Fruit fly (Drosophila melanogaster): ENCODE data around the gene Tk.

Gene Tk

dm6 chr3R:11962739-11963214 is 42.5 kb downstream of the Tk start, which contains the start of the genes CG3281 and aurA (continued):
- TF ChIP-seq rib (GFP tag; IDR thresholded peaks at IDR 0.05) (no peak), jigr1 (GFP tag; IDR thresholded peaks at IDR 0.05) (no peak), Max (GFP tag; optimal IDR thresholded peaks at IDR 0.05) (peak; percentile 69), CG17829 (tag; optimal IDR thresholded peaks at IDR 0.05) (peak; percentile 76), Ada2b (GFP tag; IDR thresholded peaks at IDR 0.05) (no peak; the same call in 1 of the 2 replicates), dmrt11E (tag; optimal IDR thresholded peaks at IDR 0.05) (peak; percentile 66), CG13775 (GFP tag; optimal IDR thresholded peaks at IDR 0.05) (peak; percentile 77), Hr51 (GFP tag; optimal IDR thresholded peaks at IDR 0.05) (peak; percentile 62 to 76), Gsc (GFP tag; IDR thresholded peaks at IDR 0.05) (no peak), CG30431 (GFP tag; optimal IDR thresholded peaks at IDR 0.05) (no peak), Chrac-16 (GFP tag; optimal IDR thresholded peaks at IDR 0.05) (peak; percentile 83), Hr78 (GFP tag; optimal IDR thresholded peaks at IDR 0.05) (no peak), sisA (GFP tag; IDR thresholded peaks at IDR 0.05) (peak; percentile 73), Eip74EF (GFP tag; optimal IDR thresholded peaks at IDR 0.05) (no peak), HLH4C (GFP tag; IDR thresholded peaks at IDR 0.05; ENCODE audit: partially characterized antibody) (peak; percentile 93), ap (GFP tag; IDR thresholded peaks at IDR 0.05) (no peak), Six4 (GFP tag; optimal IDR thresholded peaks at IDR 0.05) (peak; percentile 59), seq (GFP tag; IDR thresholded peaks at IDR 0.05) (no peak), oc (tag; optimal IDR thresholded peaks at IDR 0.05) (no peak), vvl (GFP tag; IDR thresholded peaks at IDR 0.05) (peak; percentile 61), CG1792 (GFP tag; optimal IDR thresholded peaks at IDR 0.05) (peak; percentile 66), twi (tag; optimal IDR thresholded peaks at IDR 0.05) (peak; percentile 75), Side (GFP tag; optimal IDR thresholded peaks at IDR 0.05) (peak; percentile 72), onecut (GFP tag; IDR thresholded peaks at IDR 0.05) (no peak), CG17361 (GFP tag; IDR thresholded peaks at IDR 0.05) (peak; percentile 87), CG33213 (GFP tag; optimal IDR thresholded peaks at IDR 0.05) (peak; percentile 70), CG14441 (GFP tag; IDR thresholded peaks at IDR 0.05) (no peak; the same call in 1 of the 2 replicates), dm (GFP tag; optimal IDR thresholded peaks at IDR 0.05) (peak; percentile 49), CG17568 (GFP tag; optimal IDR thresholded peaks at IDR 0.05) (no peak), CG2116 (GFP tag; optimal IDR thresholded peaks at IDR 0.05) (peak; percentile 79), CG12155 (GFP tag; optimal IDR thresholded peaks at IDR 0.05) (peak; percentile 76), CG9609 (GFP tag; optimal IDR thresholded peaks at IDR 0.05) (peak; percentile 78), lmd (GFP tag; IDR thresholded peaks at IDR 0.05) (peak; percentile 60; the same call in 1 of the 2 replicates), CG9797 (GFP tag; optimal IDR thresholded peaks at IDR 0.05) (peak; percentile 57), CG10209 (GFP tag; optimal IDR thresholded peaks at IDR 0.05) (peak; percentile 56), zen (tag; optimal IDR thresholded peaks at IDR 0.05) (peak; percentile 75), Jarid2 (GFP tag; optimal IDR thresholded peaks at IDR 0.05) (no peak), Dek (tag; optimal IDR thresholded peaks at IDR 0.05) (peak; percentile 60), CG15601 (tag; optimal IDR thresholded peaks at IDR 0.05) (peak; percentile 57), CG10147 (GFP tag; optimal IDR thresholded peaks at IDR 0.05) (peak; percentile 71), CG17385 (GFP tag; optimal IDR thresholded peaks at IDR 0.05) (peak; percentile 44), so (GFP tag; IDR thresholded peaks at IDR 0.05) (no peak), pho (GFP tag; optimal IDR thresholded peaks at IDR 0.05) (peak; percentile 89), Stat92E (GFP tag; optimal IDR thresholded peaks at IDR 0.05) (peak in 1 of 3 experiments; percentile 28), Hand (GFP tag; optimal IDR thresholded peaks at IDR 0.05) (no peak), cad (GFP tag; optimal IDR thresholded peaks at IDR 0.05) (no peak), cas (GFP tag; IDR thresholded peaks at IDR 0.05) (peak; percentile 46; the same call in 1 of the 2 replicates), tin (GFP tag; optimal IDR thresholded peaks at IDR 0.05) (peak; percentile 81), Hmx (GFP tag; optimal IDR thresholded peaks at IDR 0.05) (peak; percentile 68), Atf6 (GFP tag; IDR thresholded peaks at IDR 0.05) (peak; percentile 56)
